Worm (Caenorhabditis elegans) whole organism, young adult: Measurements from ENCODE around the gene T21B10.3.

Experiments used
- B0035.1 ChIP-seq: sonication (generic microtip); optimal IDR thresholded peaks from 2 replicates; lab custom pipeline; 2016; ENCODE audit warnings: missing genetic modification characterization, mild to moderate bottlenecking, missing compliant biosample characterization, missing genotype, missing genetic modification reagents
- B0261.1 ChIP-seq: sonication (generic microtip); optimal IDR thresholded peaks from 2 replicates; lab custom pipeline; 2016; ENCODE audit warnings: mild to moderate bottlenecking, missing genetic modification characterization, moderate library complexity, missing compliant biosample characterization
- D2030.7 ChIP-seq: fragments of 200-800 bp; sonication (Bioruptor generic); IDR thresholded peaks from 2 replicates; pipeline ENCODE4 v1.3.6; 2022; ENCODE audit warnings: missing genetic modification reagents, missing genetic modification characterization, missing compliant biosample characterization
- F22D6.2 ChIP-seq: sonication (generic microtip); optimal IDR thresholded peaks from 2 replicates; lab custom pipeline; 2016; ENCODE audit warnings: mild to moderate bottlenecking, missing genetic modification characterization, missing compliant biosample characterization
- F33H1.4 ChIP-seq: fragments of 200-800 bp; sonication (Bioruptor generic); IDR thresholded peaks from 2 replicates; pipeline ENCODE4 v1.3.6; 2022; ENCODE audit warnings: missing genetic modification reagents, missing genetic modification characterization, missing compliant biosample characterization
- K12H6.12 ChIP-seq: fragments of 200-800 bp; sonication (Bioruptor generic); optimal IDR thresholded peaks from 2 replicates; lab custom pipeline; 2018; ENCODE audit warnings: mild to moderate bottlenecking, missing genetic modification characterization, missing compliant biosample characterization
- Y53F4B.3 ChIP-seq: fragments of 200-800 bp; sonication (Bioruptor generic); IDR thresholded peaks from 2 replicates; pipeline ENCODE4 v1.3.6; 2022; ENCODE audit warnings: missing genetic modification reagents, missing genetic modification characterization, missing compliant biosample characterization
- Y56A3A.18 ChIP-seq: fragments of 200-800 bp; sonication (Bioruptor generic); IDR thresholded peaks from 2 replicates; pipeline ENCODE4 v1.3.6; 2022; ENCODE audit warnings: missing genetic modification reagents, missing genetic modification characterization, missing compliant biosample characterization
- Y67H2A.10 ChIP-seq: fragments of 200-800 bp; sonication (Bioruptor generic); conservative IDR thresholded peaks from 2 replicates; pipeline ENCODE4 v1.3.6; 2022; ENCODE audit warnings: missing genetic modification reagents, missing genetic modification characterization, missing compliant biosample characterization
- Y79H2A.3 ChIP-seq: fragments of 200-800 bp; sonication (Bioruptor generic); conservative IDR thresholded peaks from 2 replicates; pipeline ENCODE4 v1.3.6; 2022; ENCODE audit warnings: missing genetic modification reagents, missing genetic modification characterization, missing compliant biosample characterization
- Y95B8A.8 ChIP-seq: fragments of 200-800 bp; sonication (Bioruptor generic); IDR thresholded peaks from 2 replicates; pipeline ENCODE4 v1.3.6; 2022; ENCODE audit warnings: missing genetic modification reagents, missing genetic modification characterization, missing compliant biosample characterization
- akir-1 ChIP-seq: fragments of 200-800 bp; sonication (Bioruptor generic); optimal IDR thresholded peaks from 2 replicates; lab custom pipeline; 2018; ENCODE audit warnings: mild to moderate bottlenecking, missing genetic modification characterization, moderate library complexity, missing compliant biosample characterization
- aptf-2 ChIP-seq: fragments of 200-800 bp; sonication (Bioruptor generic); conservative IDR thresholded peaks from 2 replicates; pipeline ENCODE4 v1.3.6; 2022; ENCODE audit warnings: missing genetic modification reagents, missing genetic modification characterization, missing compliant biosample characterization
- athp-1 ChIP-seq: sonication (generic microtip); optimal IDR thresholded peaks from 2 replicates; lab custom pipeline; 2017; ENCODE audit warnings: mild to moderate bottlenecking, missing genetic modification characterization, missing compliant biosample characterization
- attf-3 ChIP-seq: fragments of 200-800 bp; sonication (Bioruptor generic); conservative IDR thresholded peaks from 2 replicates; pipeline ENCODE4 v1.3.6; 2022; ENCODE audit warnings: missing genetic modification reagents, missing genetic modification characterization, missing compliant biosample characterization
- attf-6 ChIP-seq: fragments of 200-800 bp; sonication (Bioruptor generic); IDR thresholded peaks from 2 replicates; pipeline ENCODE4 v1.3.6; 2022; ENCODE audit warnings: missing genetic modification reagents, missing genetic modification characterization, missing compliant biosample characterization
- bed-2 ChIP-seq: fragments of 200-800 bp; sonication (Bioruptor generic); IDR thresholded peaks from 2 replicates; pipeline ENCODE4 v1.3.6; 2022; ENCODE audit warnings: missing genetic modification reagents, missing genetic modification characterization, missing compliant biosample characterization
- ceh-27 ChIP-seq: fragments of 200-800 bp; sonication (Bioruptor generic); optimal IDR thresholded peaks from 2 replicates; lab custom pipeline; 2018; ENCODE audit warnings: mild to moderate bottlenecking, missing genetic modification characterization, moderate library complexity, missing compliant biosample characterization
- ceh-40 ChIP-seq: fragments of 200-800 bp; sonication (Bioruptor generic); IDR thresholded peaks from 2 replicates; pipeline ENCODE4 v1.3.6; 2022; ENCODE audit warnings: missing genetic modification characterization, missing compliant biosample characterization
- ceh-58 ChIP-seq: fragments of 200-800 bp; sonication (Bioruptor generic); IDR thresholded peaks from 2 replicates; pipeline ENCODE4 v1.3.6; 2022; ENCODE audit warnings: missing genetic modification characterization, missing compliant biosample characterization
- ceh-79 ChIP-seq: sonication (generic microtip); optimal IDR thresholded peaks from 2 replicates; lab custom pipeline; 2017; ENCODE audit warnings: mild to moderate bottlenecking, missing genetic modification characterization, missing compliant biosample characterization
- ceh-91 ChIP-seq: fragments of 200-800 bp; sonication (Bioruptor generic); IDR thresholded peaks from 2 replicates; pipeline ENCODE4 v1.3.6; 2022; ENCODE audit warnings: missing genetic modification reagents, missing genetic modification characterization, missing compliant biosample characterization
- dpff-1 ChIP-seq: sonication (generic microtip); optimal IDR thresholded peaks from 2 replicates; lab custom pipeline; 2017; ENCODE audit warnings: mild to moderate bottlenecking, missing genetic modification characterization, missing compliant biosample characterization
- dpl-1 ChIP-seq: fragments of 150-350 bp; optimal IDR thresholded peaks from 2 replicates; lab custom pipeline; 2014; ENCODE audit warnings: missing biosample characterization, missing genetic modification reagents, missing genetic modification characterization
- efl-1 ChIP-seq: fragments of 150-350 bp; optimal IDR thresholded peaks from 2 replicates; lab custom pipeline; 2014; ENCODE audit warnings: missing biosample characterization, missing genetic modification reagents, missing genetic modification characterization
- egl-18 ChIP-seq: fragments of 200-800 bp; sonication (Bioruptor generic); IDR thresholded peaks from 2 replicates; pipeline ENCODE4 v1.3.6; 2022; ENCODE audit warnings: missing genetic modification reagents, missing genetic modification characterization, missing compliant biosample characterization
- fkh-3 ChIP-seq: sonication (generic microtip); optimal IDR thresholded peaks from 2 replicates; lab custom pipeline; 2016; ENCODE audit warnings: mild to moderate bottlenecking, missing genetic modification characterization, missing compliant biosample characterization
- hlh-26 ChIP-seq: fragments of 200-800 bp; sonication (Bioruptor generic); conservative IDR thresholded peaks from 2 replicates; pipeline ENCODE4 v1.3.6; 2022; ENCODE audit warnings: missing genetic modification reagents, missing genetic modification characterization, missing compliant biosample characterization
- hmg-1.2 ChIP-seq: fragments of 200-800 bp; sonication (Bioruptor generic); IDR thresholded peaks from 2 replicates; pipeline ENCODE4 v1.3.6; 2022; ENCODE audit warnings: missing genetic modification reagents, missing genetic modification characterization, missing compliant biosample characterization
- hmg-20 ChIP-seq: fragments of 200-800 bp; sonication (Bioruptor generic); IDR thresholded peaks from 2 replicates; pipeline ENCODE4 v1.3.6; 2022; ENCODE audit warnings: missing genetic modification reagents, missing genetic modification characterization, missing compliant biosample characterization
- lag-1 ChIP-seq: fragments of 200-800 bp; sonication (Bioruptor generic); IDR thresholded peaks from 2 replicates; pipeline ENCODE4 v1.3.6; 2022; ENCODE audit warnings: missing genetic modification reagents, missing genetic modification characterization, missing compliant biosample characterization
- let-526 ChIP-seq: fragments of 200-800 bp; sonication (Bioruptor generic); IDR thresholded peaks from 2 replicates; pipeline ENCODE4 v1.3.6; 2022; ENCODE audit warnings: missing genetic modification reagents, missing genetic modification characterization, missing compliant biosample characterization
- lin-26 ChIP-seq: fragments of 200-800 bp; sonication (Bioruptor generic); IDR thresholded peaks from 2 replicates; pipeline ENCODE4 v1.3.6; 2022; ENCODE audit warnings: missing genetic modification reagents, missing genetic modification characterization, missing compliant biosample characterization
- lin-35 ChIP-seq, 3 experiments: fragments of 150-350 bp in 2 of 3; sonication (generic microtip) in 1 of 3; optimal IDR thresholded peaks; 2 replicates each; lab custom pipeline; 2014 to 2018; ENCODE audit warnings: missing biosample characterization in 3 of 3, missing genetic modification characterization in 3 of 3, missing genetic modification reagents in 3 of 3
- madf-3 ChIP-seq: fragments of 200-800 bp; sonication (Bioruptor generic); IDR thresholded peaks from 2 replicates; pipeline ENCODE4 v1.3.6; 2022; ENCODE audit warnings: missing genetic modification reagents, missing genetic modification characterization, missing compliant biosample characterization
- madf-8 ChIP-seq: fragments of 200-800 bp; sonication (Bioruptor generic); conservative IDR thresholded peaks from 2 replicates; pipeline ENCODE4 v1.3.6; 2022; ENCODE audit warnings: missing genetic modification reagents, missing genetic modification characterization, missing compliant biosample characterization
- nfya-1 ChIP-seq: sonication (generic microtip); optimal IDR thresholded peaks from 2 replicates; lab custom pipeline; 2017; ENCODE audit warnings: antibody characterized with exemption, missing compliant biosample characterization, missing genetic modification characterization, borderline replicate concordance; ENCODE audit not compliant: insufficient read depth
- nfya-2 ChIP-seq: fragments of 200-800 bp; sonication (Bioruptor generic); IDR thresholded peaks from 2 replicates; pipeline ENCODE4 v1.3.6; 2022; ENCODE audit warnings: missing genetic modification reagents, missing genetic modification characterization, missing compliant biosample characterization
- nhr-80 ChIP-seq: sonication (generic microtip); optimal IDR thresholded peaks from 2 replicates; lab custom pipeline; 2016; ENCODE audit warnings: missing genetic modification characterization, missing compliant biosample characterization
- nhr-90 ChIP-seq: sonication (generic microtip); optimal IDR thresholded peaks from 2 replicates; lab custom pipeline; 2016; ENCODE audit warnings: missing genotype, mild to moderate bottlenecking, missing genetic modification characterization, missing compliant biosample characterization
- rpc-1 ChIP-seq, 2 experiments: fragments of 150-350 bp in 1 of 2; sonication (generic microtip) in 1 of 2; optimal IDR thresholded peaks; 2 replicates each; lab custom pipeline; 2014 to 2018; ENCODE audit warnings: missing biosample characterization in 1 of 2, missing genetic modification characterization in 1 of 2, missing genetic modification reagents in 1 of 2, missing genotype in 1 of 2
- sea-2 ChIP-seq: fragments of 200-800 bp; sonication (Bioruptor generic); IDR thresholded peaks from 2 replicates; pipeline ENCODE4 v1.3.6; 2022; ENCODE audit warnings: missing genetic modification characterization, missing compliant biosample characterization
- snpc-4 ChIP-seq, 5 experiments: fragments of 150-350 bp in 1 of 5; sonication (generic microtip) in 4 of 5; optimal IDR thresholded peaks; 2 replicates each; lab custom pipeline; 2014 to 2018; ENCODE audit warnings: missing genetic modification characterization in 5 of 5, missing biosample characterization in 3 of 5, antibody characterized with exemption in 2 of 5, mild to moderate bottlenecking in 2 of 5, missing compliant biosample characterization in 2 of 5, missing genotype in 2 of 5, moderate library complexity in 2 of 5, missing genetic modification reagents in 1 of 5
- somi-1 ChIP-seq: fragments of 200-800 bp; sonication (Bioruptor generic); optimal IDR thresholded peaks from 2 replicates; lab custom pipeline; 2018; ENCODE audit warnings: mild to moderate bottlenecking, missing genetic modification characterization, missing compliant biosample characterization
- sptf-2 ChIP-seq: fragments of 200-800 bp; sonication (Bioruptor generic); optimal IDR thresholded peaks from 2 replicates; lab custom pipeline; 2018; ENCODE audit warnings: mild to moderate bottlenecking, missing genetic modification characterization, missing compliant biosample characterization
- tlf-1 ChIP-seq: fragments of 200-800 bp; sonication (Bioruptor generic); optimal IDR thresholded peaks from 2 replicates; lab custom pipeline; 2018; ENCODE audit warnings: mild to moderate bottlenecking, missing genetic modification characterization, missing compliant biosample characterization
- xnd-1 ChIP-seq: sonication (generic microtip); optimal IDR thresholded peaks from 2 replicates; lab custom pipeline; 2016; ENCODE audit warnings: missing genotype, missing genetic modification reagents, missing genetic modification characterization, missing compliant biosample characterization
- zim-3 ChIP-seq: sonication (generic microtip); optimal IDR thresholded peaks from 2 replicates; lab custom pipeline; 2017; ENCODE audit warnings: mild to moderate bottlenecking, missing genetic modification characterization, moderate library complexity, missing compliant biosample characterization
- ztf-28 ChIP-seq: fragments of 200-800 bp; sonication (Bioruptor generic); IDR thresholded peaks from 2 replicates; pipeline ENCODE4 v1.3.6; 2022; ENCODE audit warnings: missing genetic modification reagents, missing genetic modification characterization, missing compliant biosample characterization

T21B10.3 gene

DNA sequence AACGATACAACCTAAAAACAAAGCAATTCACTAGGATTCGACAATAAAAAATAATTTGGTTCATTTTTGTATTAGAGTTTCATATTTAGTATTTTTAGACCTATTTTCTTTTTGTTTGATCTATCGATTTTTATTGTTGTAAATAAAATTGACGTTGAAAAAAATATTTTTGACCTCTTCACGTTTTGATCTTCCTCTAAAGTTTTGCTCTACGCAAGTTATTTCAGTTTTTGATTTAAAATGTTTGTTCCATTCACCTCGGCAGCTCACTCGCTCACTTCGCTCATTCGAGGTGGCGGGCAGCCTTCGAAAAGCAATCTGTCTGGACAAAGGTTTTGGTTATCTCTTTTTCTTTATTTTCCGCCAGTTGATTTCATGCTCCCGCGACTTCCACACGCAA is 3.4 kb upstream of the T21B10.3 start, which contains the start of gene enol-1 (continued):
- TF ChIP-seq Y56A3A.18 (no peak), Y53F4B.3 (GFP tag; lab: Robert Waterston, UW) (no peak), ztf-28 (GFP tag; lab: Robert Waterston, UW) (no peak), hlh-26 (GFP tag; lab: Robert Waterston, UW) (no peak), bed-2 (GFP tag; lab: Robert Waterston, UW) (no peak), hmg-1.2 (GFP tag; lab: Robert Waterston, UW) (no peak), nhr-80 (tag; lab: Kevin White, UChicago) (no peak), lin-35 (GFP tag; optimal IDR thresholded peaks at IDR 0.05; lab: Kevin White, UChicago) (no peak), Y67H2A.10 (GFP tag; lab: Robert Waterston, UW) (no peak), Y79H2A.3 (no peak), attf-3 (GFP tag; lab: Robert Waterston, UW) (no peak), lin-26 (GFP tag; lab: Robert Waterston, UW) (no peak), efl-1 (GFP tag; lab: Kevin White, UChicago) (peak; percentile 77), madf-8 (GFP tag; lab: Robert Waterston, UW) (peak; percentile 85), ceh-91 (GFP tag; lab: Robert Waterston, UW) (peak; percentile 70), xnd-1 (tag; lab: Kevin White, UChicago) (peak; percentile 66), ceh-40 (GFP tag; lab: Robert Waterston, UW) (no peak), K12H6.12 (tag; lab: Kevin White, UChicago) (no peak), ceh-79 (no peak), F33H1.4 (GFP tag; lab: Robert Waterston, UW) (peak; percentile 50), athp-1 (tag; lab: Kevin White, UChicago) (peak; percentile 5), madf-3 (GFP tag; lab: Robert Waterston, UW) (no peak; the same call in 1 of the 2 replicates), egl-18 (GFP tag; lab: Robert Waterston, UW) (no peak), sea-2 (GFP tag; lab: Robert Waterston, UW) (no peak), somi-1 (GFP tag; lab: Kevin White, UChicago) (no peak), snpc-4 (GFP tag; optimal IDR thresholded peaks at IDR 0.05; lab: Kevin White, UChicago) (no peak), snpc-4 (tag; optimal IDR thresholded peaks at IDR 0.05; lab: Kevin White, UChicago) (no peak), ceh-27 (GFP tag; lab: Kevin White, UChicago) (no peak), nhr-90 (tag; lab: Kevin White, UChicago) (no peak), rpc-1 (optimal IDR thresholded peaks at IDR 0.05; lab: Kevin White, UChicago) (no peak), rpc-1 (tag; optimal IDR thresholded peaks at IDR 0.05; lab: Kevin White, UChicago) (no peak), F22D6.2 (no peak), B0261.1 (tag; lab: Kevin White, UChicago) (no peak), zim-3 (no peak), aptf-2 (GFP tag; lab: Robert Waterston, UW) (no peak), B0035.1 (tag; lab: Kevin White, UChicago) (no peak), D2030.7 (GFP tag; lab: Robert Waterston, UW) (peak; percentile 65; the same call in 1 of the 2 replicates), nfya-1 (tag; lab: Kevin White, UChicago) (no peak), akir-1 (GFP tag; lab: Kevin White, UChicago) (no peak), dpff-1 (tag; lab: Kevin White, UChicago) (no peak), lag-1 (no peak), hmg-20 (GFP tag; lab: Robert Waterston, UW) (no peak), fkh-3 (tag; lab: Kevin White, UChicago) (no peak), tlf-1 (GFP tag; lab: Kevin White, UChicago) (peak; percentile 10), Y95B8A.8 (GFP tag; lab: Robert Waterston, UW) (peak; percentile 80; the same call in 1 of the 2 replicates), let-526 (GFP tag; lab: Robert Waterston, UW) (no peak), dpl-1 (GFP tag; lab: Kevin White, UChicago) (peak; percentile 33), nfya-2 (GFP tag; lab: Robert Waterston, UW) (no peak), ceh-58 (GFP tag; lab: Robert Waterston, UW) (no peak), sptf-2 (GFP tag; lab: Kevin White, UChicago) (no peak), attf-6 (GFP tag; lab: Robert Waterston, UW) (0 out of 2 replicates have a peak, but pooled peaks have one; percentile 30)
